Fruit fly (Drosophila melanogaster) whole organism, embryonic: Measurements from ENCODE around the gene m-cup.

Source experiments
- Bteb2 ChIP-seq: fragments of 200-800 bp; sonication (Bioruptor generic); optimal IDR thresholded peaks from 2 replicates; lab custom pipeline; 2016; ENCODE audit warnings: missing biosample characterization, missing genetic modification characterization
- CG11456 ChIP-seq: fragments of 200-800 bp; sonication (Bioruptor generic); IDR thresholded peaks from 3 replicates; pipeline ENCODE4 v1.3.6; 2022; ENCODE audit warnings: missing biosample characterization, missing genetic modification characterization
- CG13775 ChIP-seq: fragments of 200-800 bp; sonication (Bioruptor generic); optimal IDR thresholded peaks from 3 replicates; lab custom pipeline; 2017; ENCODE audit warnings: missing biosample characterization, mild to moderate bottlenecking, missing genetic modification characterization
- CG14710 ChIP-seq: fragments of 200-800 bp; sonication (Bioruptor generic); optimal IDR thresholded peaks from 3 replicates; lab custom pipeline; 2019; ENCODE audit warnings: missing biosample characterization, mild to moderate bottlenecking, missing genetic modification characterization, moderate library complexity
- CG2116 ChIP-seq: fragments of 200-800 bp; sonication (Bioruptor generic); optimal IDR thresholded peaks from 3 replicates; lab custom pipeline; 2018; ENCODE audit warnings: missing biosample characterization, mild to moderate bottlenecking, missing genetic modification characterization
- CG34224 ChIP-seq: fragments of 200-800 bp; sonication (Bioruptor generic); IDR thresholded peaks from 3 replicates; pipeline ENCODE4 v1.3.6; 2022; ENCODE audit warnings: missing biosample characterization, missing genetic modification characterization; ENCODE audit not compliant: partially characterized antibody
- CG34376 ChIP-seq: fragments of 200-800 bp; sonication (Bioruptor generic); optimal IDR thresholded peaks from 2 replicates; lab custom pipeline; 2018; ENCODE audit warnings: missing biosample characterization, mild to moderate bottlenecking, missing genetic modification characterization
- CG34422 ChIP-seq: fragments of 200-800 bp; sonication (Bioruptor generic); IDR thresholded peaks from 3 replicates; pipeline ENCODE4 v1.3.6; 2022; ENCODE audit warnings: missing biosample characterization, missing genetic modification characterization
- CG3726 ChIP-seq: fragments of 200-800 bp; sonication (Bioruptor generic); IDR thresholded peaks from 3 replicates; pipeline ENCODE4, ENCODE4 v1.3.6; 2022; ENCODE audit warnings: missing biosample characterization, missing genetic modification characterization
- CG5180 ChIP-seq: fragments of 200-800 bp; sonication (Bioruptor generic); optimal IDR thresholded peaks from 3 replicates; lab custom pipeline; 2017; ENCODE audit warnings: missing biosample characterization, missing genetic modification characterization, mild to moderate bottlenecking, moderate library complexity, missing genetic modification reagents
- CG7839 ChIP-seq: fragments of 200-800 bp; sonication (Bioruptor generic); optimal IDR thresholded peaks from 3 replicates; lab custom pipeline; 2018; ENCODE audit warnings: missing biosample characterization, mild to moderate bottlenecking, missing genetic modification characterization, moderate library complexity
- CG7987 ChIP-seq: fragments of 200-800 bp; sonication (Bioruptor generic); optimal IDR thresholded peaks from 2 replicates; lab custom pipeline; 2018; ENCODE audit warnings: missing biosample characterization, mild to moderate bottlenecking, missing genetic modification characterization, moderate library complexity
- CG9727 ChIP-seq: fragments of 200-800 bp; sonication (Bioruptor generic); optimal IDR thresholded peaks from 3 replicates; lab custom pipeline; 2017; ENCODE audit warnings: missing biosample characterization, mild to moderate bottlenecking, missing genetic modification characterization
- CG9817 ChIP-seq: fragments of 200-800 bp; sonication (Bioruptor generic); optimal IDR thresholded peaks from 2 replicates; lab custom pipeline; 2018; ENCODE audit warnings: missing biosample characterization, mild to moderate bottlenecking, missing genetic modification characterization, moderate library complexity
- CTCF ChIP-seq: fragments of 200-800 bp; sonication (Bioruptor generic); optimal IDR thresholded peaks from 2 replicates; lab custom pipeline; 2017; ENCODE audit warnings: missing biosample characterization, mild to moderate bottlenecking, missing genetic modification characterization, moderate library complexity
- Camta ChIP-seq: fragments of 200-800 bp; sonication (Bioruptor generic); optimal IDR thresholded peaks from 2 replicates; lab custom pipeline; 2016; ENCODE audit warnings: missing biosample characterization, missing genetic modification characterization
- Dek ChIP-seq: fragments of 200-800 bp; sonication (Bioruptor generic); optimal IDR thresholded peaks from 3 replicates; lab custom pipeline; 2019; ENCODE audit warnings: missing biosample characterization, mild to moderate bottlenecking, missing genetic modification characterization, moderate library complexity
- Dp ChIP-seq: fragments of 200-800 bp; sonication (Bioruptor generic); optimal IDR thresholded peaks from 2 replicates; lab custom pipeline; 2018; ENCODE audit warnings: missing biosample characterization, mild to moderate bottlenecking, missing genetic modification characterization, moderate library complexity
- Ets65A ChIP-seq: fragments of 200-800 bp; sonication (Bioruptor generic); peaks from one replicate; lab custom pipeline; 2016; ENCODE audit warnings: missing biosample characterization, missing genetic modification characterization
- Fer1 ChIP-seq: fragments of 200-800 bp; sonication (Bioruptor generic); optimal IDR thresholded peaks from 2 replicates; lab custom pipeline; 2017; ENCODE audit warnings: missing biosample characterization, mild to moderate bottlenecking, missing genetic modification characterization
- H15 ChIP-seq: fragments of 200-800 bp; sonication (Bioruptor generic); IDR thresholded peaks from 3 replicates; pipeline ENCODE4 v1.3.6; 2022; ENCODE audit warnings: missing biosample characterization, missing genetic modification characterization
- HHEX ChIP-seq: fragments of 200-800 bp; sonication (Bioruptor generic); optimal IDR thresholded peaks from 3 replicates; lab custom pipeline; 2017; ENCODE audit warnings: missing biosample characterization, mild to moderate bottlenecking, missing genetic modification characterization, missing genetic modification reagents
- HLH54F ChIP-seq: fragments of 200-800 bp; sonication (Bioruptor generic); optimal IDR thresholded peaks from 3 replicates; lab custom pipeline; 2016; ENCODE audit warnings: missing biosample characterization, missing genetic modification characterization
- HLHmδ ChIP-seq: fragments of 200-800 bp; sonication (Bioruptor generic); optimal IDR thresholded peaks from 2 replicates; lab custom pipeline; 2018; ENCODE audit warnings: missing biosample characterization, mild to moderate bottlenecking, missing genetic modification characterization, moderate library complexity
- Hmx ChIP-seq: fragments of 200-800 bp; sonication (Bioruptor generic); optimal IDR thresholded peaks from 2 replicates; lab custom pipeline; 2016; ENCODE audit warnings: missing biosample characterization, missing genetic modification characterization
- Kr ChIP-seq: fragments of 200-800 bp; sonication (Bioruptor generic); optimal IDR thresholded peaks from 2 replicates; lab custom pipeline; 2017; ENCODE audit warnings: missing biosample characterization, mild to moderate bottlenecking, missing genetic modification characterization
- Lim3 ChIP-seq: fragments of 200-800 bp; sonication (Bioruptor generic); IDR thresholded peaks from 2 replicates; pipeline ENCODE4 v1.3.6; 2022; ENCODE audit warnings: missing biosample characterization, missing genetic modification characterization
- Mad ChIP-seq: fragments of 200-800 bp; sonication (Bioruptor generic); optimal IDR thresholded peaks from 2 replicates; lab custom pipeline; 2016; ENCODE audit warnings: missing biosample characterization, missing genetic modification characterization
- NFAT ChIP-seq: fragments of 200-800 bp; sonication (Bioruptor generic); IDR thresholded peaks from 2 replicates; pipeline ENCODE4 v1.3.6; 2022; ENCODE audit warnings: missing biosample characterization, missing genetic modification characterization
- Nf-YA ChIP-seq: fragments of 200-800 bp; sonication (Bioruptor generic); IDR thresholded peaks from 2 replicates; pipeline ENCODE4 v1.3.6; 2022; ENCODE audit warnings: missing biosample characterization, missing genetic modification characterization
- Nf-YB ChIP-seq: fragments of 200-800 bp; sonication (Bioruptor generic); optimal IDR thresholded peaks from 3 replicates; lab custom pipeline; 2019; ENCODE audit warnings: missing biosample characterization, mild to moderate bottlenecking, missing genetic modification characterization, moderate library complexity
- Oaz ChIP-seq: fragments of 200-800 bp; sonication (Bioruptor generic); IDR thresholded peaks from 2 replicates; pipeline ENCODE4 v1.3.6; 2022; ENCODE audit warnings: missing biosample characterization, missing genetic modification characterization
- Rfx ChIP-seq: fragments of 200-800 bp; sonication (Bioruptor generic); IDR thresholded peaks from 2 replicates; pipeline ENCODE4 v1.3.6; 2022; ENCODE audit warnings: missing biosample characterization, missing genetic modification characterization
- Scr ChIP-seq: fragments of 200-800 bp; sonication (Bioruptor generic); IDR thresholded peaks from 2 replicates; pipeline ENCODE4 v1.3.6; 2022; ENCODE audit warnings: missing biosample characterization, missing genetic modification characterization; ENCODE audit not compliant: partially characterized antibody
- Sin3A ChIP-seq: fragments of >200 bp; optimal IDR thresholded peaks from 2 replicates; lab custom pipeline; 2018
- Sox100B ChIP-seq: fragments of 200-800 bp; sonication (Bioruptor generic); optimal IDR thresholded peaks from 3 replicates; lab custom pipeline; 2018; ENCODE audit warnings: missing biosample characterization, mild to moderate bottlenecking, missing genetic modification characterization
- Vsx1 ChIP-seq: fragments of 200-800 bp; sonication (Bioruptor generic); optimal IDR thresholded peaks from 2 replicates; lab custom pipeline; 2017; ENCODE audit warnings: missing biosample characterization, mild to moderate bottlenecking, missing genetic modification characterization, missing genetic modification reagents
- bowl ChIP-seq: fragments of 200-800 bp; sonication (Bioruptor generic); IDR thresholded peaks from 2 replicates; pipeline ENCODE4 v1.3.6; 2022; ENCODE audit warnings: missing biosample characterization, missing genetic modification characterization
- btn ChIP-seq: fragments of 200-800 bp; sonication (Bioruptor generic); optimal IDR thresholded peaks from 2 replicates; lab custom pipeline; 2016; ENCODE audit warnings: missing biosample characterization, missing genetic modification characterization
- emc ChIP-seq: fragments of 200-800 bp; sonication (Bioruptor generic); optimal IDR thresholded peaks from 2 replicates; lab custom pipeline; 2016; ENCODE audit warnings: missing biosample characterization, missing genetic modification characterization
- esg ChIP-seq: fragments of 200-800 bp; sonication (Bioruptor generic); conservative IDR thresholded peaks from 2 replicates; pipeline ENCODE4 v1.3.6; 2022; ENCODE audit warnings: missing biosample characterization, missing genetic modification characterization
- ftz-f1 ChIP-seq: fragments of 200-800 bp; sonication (Bioruptor generic); optimal IDR thresholded peaks from 2 replicates; lab custom pipeline; 2016; ENCODE audit warnings: missing biosample characterization, missing genetic modification characterization
- gt ChIP-seq: fragments of 200-800 bp; sonication (Bioruptor generic); IDR thresholded peaks from 2 replicates; pipeline ENCODE4 v1.3.6; 2022; ENCODE audit warnings: missing biosample characterization, missing genetic modification characterization
- kni ChIP-seq: fragments of 200-800 bp; sonication (Bioruptor generic); optimal IDR thresholded peaks from 3 replicates; lab custom pipeline; 2017; ENCODE audit warnings: mild to moderate bottlenecking, missing biosample characterization, missing genetic modification reagents, missing genetic modification characterization
- ro ChIP-seq: fragments of 200-800 bp; sonication (Bioruptor generic); IDR thresholded peaks from 2 replicates; pipeline ENCODE4 v1.3.6; 2022; ENCODE audit warnings: missing biosample characterization, missing genetic modification characterization
- schlank ChIP-seq: fragments of 200-800 bp; sonication (Bioruptor generic); optimal IDR thresholded peaks from 2 replicates; lab custom pipeline; 2018; ENCODE audit warnings: missing biosample characterization, mild to moderate bottlenecking, missing genetic modification characterization
- sens-2 ChIP-seq: fragments of 200-800 bp; sonication (Bioruptor generic); IDR thresholded peaks from 2 replicates; pipeline ENCODE4 v1.3.6; 2022; ENCODE audit warnings: missing biosample characterization, missing genetic modification characterization
- seq ChIP-seq: fragments of 200-800 bp; sonication (Bioruptor generic); IDR thresholded peaks from 2 replicates; pipeline ENCODE4 v1.3.6; 2022; ENCODE audit warnings: missing biosample characterization, missing genetic modification characterization
- sima ChIP-seq: fragments of 200-800 bp; sonication (Bioruptor generic); optimal IDR thresholded peaks from 2 replicates; lab custom pipeline; 2016; ENCODE audit warnings: missing biosample characterization, missing genetic modification characterization
- slbo ChIP-seq: fragments of 200-800 bp; sonication (Bioruptor generic); IDR thresholded peaks from 2 replicates; pipeline ENCODE4 v1.3.6; 2022; ENCODE audit warnings: missing biosample characterization, missing genetic modification characterization
- vnd ChIP-seq: fragments of 200-800 bp; sonication (Bioruptor generic); IDR thresholded peaks from 3 replicates; pipeline ENCODE4 v1.3.6; 2022; ENCODE audit warnings: missing biosample characterization, missing genetic modification characterization; ENCODE audit not compliant: partially characterized antibody

Gene m-cup

DNA sequence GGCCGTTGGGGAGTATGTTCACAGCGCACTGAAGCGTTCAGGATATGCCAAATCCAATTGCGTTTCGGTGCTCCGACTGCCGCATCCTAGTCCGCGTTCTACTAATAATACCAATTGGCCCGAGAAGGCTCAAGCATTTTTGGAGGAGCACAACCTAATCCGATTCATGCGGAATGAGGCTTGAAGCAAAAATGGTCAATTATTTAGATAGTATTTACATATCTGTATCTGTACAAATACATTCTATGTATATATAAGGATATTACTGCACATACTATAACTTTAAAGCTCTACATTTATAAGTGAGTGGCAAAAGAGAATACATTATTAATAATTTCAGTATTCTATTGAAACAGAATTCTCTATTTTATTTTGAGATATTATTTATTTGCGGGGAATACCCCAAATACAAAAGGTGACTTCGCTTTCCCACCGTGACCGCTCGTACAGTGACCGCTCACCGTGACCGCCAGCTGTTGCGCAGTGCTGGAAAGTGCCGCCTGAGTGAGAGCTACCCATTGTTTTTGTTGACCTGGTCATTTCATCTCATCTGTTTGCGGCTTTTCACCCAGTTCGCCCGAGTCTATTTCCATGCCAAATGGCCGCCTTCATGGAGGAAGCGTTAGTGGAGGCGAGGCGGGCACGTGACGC is 2.3 kb upstream of the m-cup start, which contains the start of gene CG5292 (continued):
- TF ChIP-seq vnd (GFP tag; lab: Robert Waterston, UW) (no peak), Rfx (GFP tag; lab: Robert Waterston, UW) (peak; percentile 79), kni (no peak), Hmx (GFP tag; lab: Kevin White, UChicago) (no peak), CG5180 (GFP tag; lab: Kevin White, UChicago) (no peak), CG11456 (GFP tag; lab: Robert Waterston, UW) (peak; percentile 67; the same call in 1 of the 3 replicates), emc (GFP tag; lab: Kevin White, UChicago) (no peak), gt (GFP tag; lab: Robert Waterston, UW) (no peak), Fer1 (GFP tag; lab: Kevin White, UChicago) (no peak), bowl (no peak), seq (GFP tag; lab: Robert Waterston, UW) (peak; percentile 34; the same call in 1 of the 2 replicates), CG2116 (peak; percentile 49), CG3726 (GFP tag; lab: Robert Waterston, UW) (0 out of 3 replicates have a peak, but pooled peaks have one; percentile 28), CTCF (no peak), Camta (GFP tag; lab: Kevin White, UChicago) (peak; percentile 22), CG7839 (tag; lab: Kevin White, UChicago) (no peak), CG9817 (tag; lab: Kevin White, UChicago) (peak; percentile 45), slbo (peak; percentile 75), HLHmδ (GFP tag; lab: Kevin White, UChicago) (no peak), Nf-YA (GFP tag; lab: Robert Waterston, UW) (no peak), Oaz (GFP tag; lab: Robert Waterston, UW) (no peak), CG34422 (GFP tag; lab: Robert Waterston, UW) (peak; percentile 79; the same call in 2 of the 3 replicates), Mad (GFP tag; lab: Kevin White, UChicago) (peak; percentile 31), Sin3A (lab: Kevin White, UChicago) (peak; percentile 35), H15 (peak; percentile 30; the same call in 1 of the 3 replicates), Vsx1 (GFP tag; lab: Kevin White, UChicago) (no peak), ro (GFP tag; lab: Robert Waterston, UW) (no peak), sima (GFP tag; lab: Kevin White, UChicago) (no peak), Nf-YB (GFP tag; lab: Kevin White, UChicago) (no peak), CG7987 (GFP tag; lab: Kevin White, UChicago) (no peak), HLH54F (GFP tag; lab: Kevin White, UChicago) (no peak), Lim3 (GFP tag; lab: Robert Waterston, UW) (no peak), Scr (peak; percentile 54), ftz-f1 (GFP tag; lab: Kevin White, UChicago) (peak; percentile 68), btn (GFP tag; lab: Kevin White, UChicago) (no peak), Kr (GFP tag; lab: Kevin White, UChicago) (no peak), CG34224 (GFP tag; lab: Robert Waterston, UW) (peak; percentile 65), Dp (GFP tag; lab: Kevin White, UChicago) (peak; percentile 42), CG13775 (GFP tag; lab: Kevin White, UChicago) (peak; percentile 37), Ets65A (GFP tag; lab: Kevin White, UChicago) (peak; percentile 94), schlank (tag; lab: Kevin White, UChicago) (no peak), sens-2 (GFP tag; lab: Robert Waterston, UW) (no peak), NFAT (peak; percentile 76), Sox100B (no peak), CG34376 (GFP tag; lab: Kevin White, UChicago) (peak; percentile 23), CG14710 (tag; lab: Kevin White, UChicago) (peak; percentile 80), esg (GFP tag; lab: Robert Waterston, UW) (peak; percentile 34; the same call in 1 of the 2 replicates), Dek (peak; percentile 57), Bteb2 (GFP tag; lab: Kevin White, UChicago) (no peak), CG9727 (GFP tag; lab: Kevin White, UChicago) (peak; percentile 43), HHEX (GFP tag; lab: Kevin White, UChicago) (peak; percentile 29)
